Fruit fly (Drosophila melanogaster) whole organism, embryonic: ENCODE measurements around the gene CG7276.
A peak's percentile ranks its signal among the peaks of the same experiment; 100 is the strongest.

Source experiments
- Atf6 ChIP-seq: fragments of 200-800 bp; sonication (Bioruptor generic); IDR thresholded peaks from 2 replicates; pipeline ENCODE4 v1.3.6; 2022; ENCODE audit warnings: missing biosample characterization, missing genetic modification characterization
- CG10543 ChIP-seq: fragments of 200-800 bp; sonication (Bioruptor generic); optimal IDR thresholded peaks from 3 replicates; lab custom pipeline; 2017; ENCODE audit warnings: missing biosample characterization, mild to moderate bottlenecking, missing genetic modification characterization, moderate library complexity
- CG12071 ChIP-seq: fragments of 200-800 bp; sonication (Bioruptor generic); optimal IDR thresholded peaks from 3 replicates; lab custom pipeline; 2018; ENCODE audit warnings: missing biosample characterization, mild to moderate bottlenecking, missing genetic modification characterization
- CG12155 ChIP-seq: fragments of 200-800 bp; sonication (Bioruptor generic); optimal IDR thresholded peaks from 3 replicates; lab custom pipeline; 2016; ENCODE audit warnings: missing biosample characterization, missing genetic modification characterization
- CG13123 ChIP-seq: fragments of 200-800 bp; sonication (Bioruptor generic); optimal IDR thresholded peaks from 2 replicates; lab custom pipeline; 2016; ENCODE audit warnings: missing biosample characterization, missing genetic modification characterization
- CG13287 ChIP-seq: fragments of 200-800 bp; sonication (Bioruptor generic); IDR thresholded peaks from 2 replicates; pipeline ENCODE4 v1.3.6; 2022; ENCODE audit warnings: missing biosample characterization, missing genetic modification characterization; ENCODE audit not compliant: partially characterized antibody
- CG14667 ChIP-seq: fragments of 200-800 bp; sonication (Bioruptor generic); IDR thresholded peaks from 2 replicates; pipeline ENCODE4 v1.3.6; 2022; ENCODE audit warnings: missing biosample characterization, missing genetic modification characterization
- CG15479 ChIP-seq: fragments of 200-800 bp; sonication (Bioruptor generic); optimal IDR thresholded peaks from 3 replicates; lab custom pipeline; 2019; ENCODE audit warnings: missing biosample characterization, mild to moderate bottlenecking, missing genetic modification characterization, moderate library complexity
- CG15696 ChIP-seq: fragments of 200-800 bp; sonication (Bioruptor generic); optimal IDR thresholded peaks from 2 replicates; lab custom pipeline; 2019; ENCODE audit warnings: missing biosample characterization, mild to moderate bottlenecking, missing genetic modification characterization, moderate library complexity
- CG1602 ChIP-seq: fragments of 200-800 bp; sonication (Bioruptor generic); optimal IDR thresholded peaks from 3 replicates; lab custom pipeline; 2016; ENCODE audit warnings: missing biosample characterization, missing genetic modification characterization
- CG17385 ChIP-seq: fragments of 200-800 bp; sonication (Bioruptor generic); optimal IDR thresholded peaks from 3 replicates; lab custom pipeline; 2018; ENCODE audit warnings: missing biosample characterization, mild to moderate bottlenecking, missing genetic modification characterization
- CG18476 ChIP-seq: fragments of 200-800 bp; sonication (Bioruptor generic); optimal IDR thresholded peaks from 2 replicates; lab custom pipeline; 2016; ENCODE audit warnings: missing biosample characterization, mild to moderate bottlenecking, missing genetic modification characterization
- CG2199 ChIP-seq: fragments of 200-800 bp; sonication (Bioruptor generic); IDR thresholded peaks from 3 replicates; pipeline ENCODE4 v1.3.6; 2022; ENCODE audit warnings: missing biosample characterization, missing genetic modification characterization
- CG31365 ChIP-seq: fragments of 200-800 bp; sonication (Bioruptor generic); optimal IDR thresholded peaks from 2 replicates; lab custom pipeline; 2018; ENCODE audit warnings: missing biosample characterization, mild to moderate bottlenecking, missing genetic modification characterization
- CG31441 ChIP-seq: fragments of 200-800 bp; sonication (Bioruptor generic); IDR thresholded peaks from 2 replicates; pipeline ENCODE4 v1.3.6; 2022; ENCODE audit warnings: missing biosample characterization, missing genetic modification characterization
- CG3726 ChIP-seq: fragments of 200-800 bp; sonication (Bioruptor generic); IDR thresholded peaks from 3 replicates; pipeline ENCODE4, ENCODE4 v1.3.6; 2022; ENCODE audit warnings: missing biosample characterization, missing genetic modification characterization
- CG4707 ChIP-seq: fragments of 200-800 bp; sonication (Bioruptor generic); optimal IDR thresholded peaks from 2 replicates; lab custom pipeline; 2018; ENCODE audit warnings: missing biosample characterization, mild to moderate bottlenecking, missing genetic modification characterization, moderate library complexity
- CG7928 ChIP-seq: fragments of 200-800 bp; sonication (Bioruptor generic); optimal IDR thresholded peaks from 2 replicates; lab custom pipeline; 2017; ENCODE audit warnings: missing biosample characterization, mild to moderate bottlenecking, missing genetic modification characterization
- CG8290 ChIP-seq, 3 experiments: fragments of 200-800 bp; sonication (Bioruptor generic); optimal IDR thresholded peaks; 2 replicates each; lab custom pipeline; 2016 to 2019; ENCODE audit warnings: missing biosample characterization in 3 of 3, missing genetic modification characterization in 3 of 3, mild to moderate bottlenecking in 2 of 3, moderate library complexity in 1 of 3
- Chrac-16 ChIP-seq: fragments of 200-800 bp; sonication (Bioruptor generic); optimal IDR thresholded peaks from 3 replicates; lab custom pipeline; 2016; ENCODE audit warnings: missing biosample characterization, missing genetic modification characterization
- Dad ChIP-seq: fragments of 200-800 bp; sonication (Bioruptor generic); optimal IDR thresholded peaks from 3 replicates; lab custom pipeline; 2016; ENCODE audit warnings: missing biosample characterization, missing genetic modification characterization
- Elba2 ChIP-seq: fragments of 200-800 bp; sonication (Bioruptor generic); optimal IDR thresholded peaks from 3 replicates; lab custom pipeline; 2016; ENCODE audit warnings: missing biosample characterization, missing genetic modification characterization
- H2.0 ChIP-seq: fragments of 200-800 bp; sonication (Bioruptor generic); IDR thresholded peaks from 2 replicates; pipeline ENCODE4 v1.3.6; 2022; ENCODE audit warnings: missing biosample characterization, missing genetic modification characterization
- HLH4C ChIP-seq: fragments of 200-800 bp; sonication (Bioruptor generic); IDR thresholded peaks from 3 replicates; pipeline ENCODE4 v1.3.6; 2022; ENCODE audit warnings: missing biosample characterization, missing genetic modification characterization; ENCODE audit not compliant: partially characterized antibody
- HLH54F ChIP-seq: fragments of 200-800 bp; sonication (Bioruptor generic); optimal IDR thresholded peaks from 3 replicates; lab custom pipeline; 2016; ENCODE audit warnings: missing biosample characterization, missing genetic modification characterization
- HmgZ ChIP-seq: fragments of 200-800 bp; sonication (Bioruptor generic); optimal IDR thresholded peaks from 2 replicates; lab custom pipeline; 2018; ENCODE audit warnings: missing biosample characterization, mild to moderate bottlenecking, missing genetic modification characterization
- Hmx ChIP-seq: fragments of 200-800 bp; sonication (Bioruptor generic); optimal IDR thresholded peaks from 2 replicates; lab custom pipeline; 2016; ENCODE audit warnings: missing biosample characterization, missing genetic modification characterization
- Six4 ChIP-seq: fragments of 200-800 bp; sonication (Bioruptor generic); optimal IDR thresholded peaks from 2 replicates; lab custom pipeline; 2016; ENCODE audit warnings: missing biosample characterization, missing genetic modification characterization
- Usf ChIP-seq: fragments of 200-800 bp; sonication (Bioruptor generic); optimal IDR thresholded peaks from 2 replicates; lab custom pipeline; 2017; ENCODE audit warnings: missing genotype, missing biosample characterization, missing genetic modification characterization
- ab ChIP-seq: fragments of 200-800 bp; sonication (Bioruptor generic); optimal IDR thresholded peaks from 2 replicates; lab custom pipeline; 2016; ENCODE audit warnings: missing biosample characterization, missing genetic modification characterization
- az2 ChIP-seq: fragments of 200-800 bp; sonication (Bioruptor generic); optimal IDR thresholded peaks from 3 replicates; lab custom pipeline; 2016; ENCODE audit warnings: missing biosample characterization, missing genetic modification characterization
- bcd ChIP-seq: fragments of 200-800 bp; sonication (Bioruptor generic); optimal IDR thresholded peaks from 2 replicates; lab custom pipeline; 2017; ENCODE audit warnings: missing biosample characterization, mild to moderate bottlenecking, missing genetic modification characterization
- chinmo ChIP-seq: fragments of 200-800 bp; sonication (Bioruptor generic); IDR thresholded peaks from 4 replicates; pipeline ENCODE4 v1.3.6; 2022; ENCODE audit warnings: missing biosample characterization, missing genetic modification characterization; ENCODE audit not compliant: partially characterized antibody
- crp ChIP-seq, 2 experiments: fragments of 200-800 bp; sonication (Bioruptor generic); optimal IDR thresholded peaks; 2 replicates in 1 of 2; 3 replicates in 1 of 2; lab custom pipeline; 2017; ENCODE audit warnings: missing biosample characterization in 2 of 2, missing genetic modification characterization in 2 of 2, mild to moderate bottlenecking in 1 of 2, moderate library complexity in 1 of 2
- ems ChIP-seq: fragments of 200-800 bp; sonication (Bioruptor generic); optimal IDR thresholded peaks from 3 replicates; lab custom pipeline; 2016; ENCODE audit warnings: missing biosample characterization, missing genetic modification characterization
- fd64A ChIP-seq: fragments of 200-800 bp; sonication (Bioruptor generic); optimal IDR thresholded peaks from 3 replicates; lab custom pipeline; 2018; ENCODE audit warnings: missing biosample characterization, mild to moderate bottlenecking, missing genetic modification characterization
- gce ChIP-seq: fragments of 200-800 bp; sonication (Bioruptor generic); IDR thresholded peaks from 3 replicates; pipeline ENCODE4 v1.3.6; 2022; ENCODE audit warnings: missing biosample characterization, missing genetic modification characterization
- gsb ChIP-seq: fragments of 200-800 bp; sonication (Bioruptor generic); IDR thresholded peaks from 2 replicates; pipeline ENCODE4 v1.3.6; 2022; ENCODE audit warnings: missing biosample characterization, missing genetic modification characterization
- ham ChIP-seq: fragments of 200-800 bp; sonication (Bioruptor generic); IDR thresholded peaks from 2 replicates; pipeline ENCODE4 v1.3.6; 2022; ENCODE audit warnings: missing biosample characterization, missing genetic modification characterization
- klu ChIP-seq: fragments of 200-800 bp; sonication (Bioruptor generic); IDR thresholded peaks from 2 replicates; pipeline ENCODE4 v1.3.6; 2022; ENCODE audit warnings: missing biosample characterization, missing genetic modification characterization
- knrl ChIP-seq: fragments of 200-800 bp; sonication (Bioruptor generic); IDR thresholded peaks from 3 replicates; pipeline ENCODE4 v1.3.6; 2022; ENCODE audit warnings: missing biosample characterization, missing genetic modification characterization; ENCODE audit not compliant: partially characterized antibody
- lbe ChIP-seq: fragments of 200-800 bp; sonication (Bioruptor generic); optimal IDR thresholded peaks from 2 replicates; lab custom pipeline; 2016; ENCODE audit warnings: missing biosample characterization, mild to moderate bottlenecking, missing genetic modification characterization
- nom ChIP-seq: fragments of 200-800 bp; sonication (Bioruptor generic); optimal IDR thresholded peaks from 2 replicates; lab custom pipeline; 2017; ENCODE audit warnings: missing biosample characterization, missing genetic modification characterization, mild to moderate bottlenecking, moderate library complexity, missing genetic modification reagents
- pnt ChIP-seq: fragments of 200-800 bp; sonication (Bioruptor generic); optimal IDR thresholded peaks from 3 replicates; lab custom pipeline; 2016; ENCODE audit warnings: missing biosample characterization, missing genetic modification characterization
- pum ChIP-seq: fragments of 200-800 bp; sonication (Bioruptor generic); optimal IDR thresholded peaks from 2 replicates; lab custom pipeline; 2016; ENCODE audit warnings: missing biosample characterization, missing genetic modification characterization
- row ChIP-seq: fragments of 200-800 bp; sonication (Bioruptor generic); IDR thresholded peaks from 3 replicates; pipeline ENCODE4 v1.3.6; 2022; ENCODE audit warnings: missing biosample characterization, missing genetic modification characterization
- salm ChIP-seq: fragments of 200-800 bp; sonication (Bioruptor generic); optimal IDR thresholded peaks from 2 replicates; lab custom pipeline; 2018; ENCODE audit warnings: missing biosample characterization, mild to moderate bottlenecking, missing genetic modification characterization
- sens-2 ChIP-seq: fragments of 200-800 bp; sonication (Bioruptor generic); IDR thresholded peaks from 2 replicates; pipeline ENCODE4 v1.3.6; 2022; ENCODE audit warnings: missing biosample characterization, missing genetic modification characterization
- sima ChIP-seq: fragments of 200-800 bp; sonication (Bioruptor generic); optimal IDR thresholded peaks from 2 replicates; lab custom pipeline; 2016; ENCODE audit warnings: missing biosample characterization, missing genetic modification characterization
- tgo ChIP-seq: fragments of 200-800 bp; sonication (Bioruptor generic); IDR thresholded peaks from 3 replicates; pipeline ENCODE4 v1.3.6; 2022; ENCODE audit warnings: missing biosample characterization, missing genetic modification characterization
- trem ChIP-seq: fragments of 200-800 bp; optimal IDR thresholded peaks from 3 replicates; lab custom pipeline; 2019; ENCODE audit warnings: missing biosample characterization, mild to moderate bottlenecking, missing genetic modification characterization, moderate library complexity
- yki ChIP-seq: fragments of >200 bp; optimal IDR thresholded peaks from 3 replicates; lab custom pipeline; 2018

The CG7276 gene

DNA sequence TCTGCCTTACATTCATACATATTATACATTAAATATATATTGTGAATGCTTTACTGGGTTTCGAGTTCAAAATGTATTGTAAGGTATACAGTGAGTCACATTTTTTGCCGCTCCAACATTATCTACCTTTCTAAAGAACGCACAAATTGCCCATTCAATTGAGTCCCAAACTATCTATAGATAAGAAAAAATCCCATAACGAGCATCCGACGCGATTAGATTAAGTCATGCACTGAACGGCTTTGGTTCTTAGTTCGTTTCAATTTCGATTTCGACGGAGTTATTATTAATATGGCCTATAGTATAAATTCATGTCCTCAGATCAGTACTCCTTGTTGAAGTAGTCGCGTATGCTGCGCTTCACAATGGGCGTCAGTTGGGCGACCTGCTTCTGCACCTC, 19.5 kb downstream of the CG7276 start (continued):
- TF ChIP-seq CG4707 (GFP tag; lab: Kevin White, UChicago) (no peak), Usf (no peak), ab (GFP tag; lab: Kevin White, UChicago) (no peak), HLH4C (no peak), gsb (no peak), trem (no peak), H2.0 (GFP tag; lab: Robert Waterston, UW) (0 out of 2 replicates have a peak, but pooled peaks have one; percentile 18), Hmx (GFP tag; lab: Kevin White, UChicago) (no peak), CG1602 (no peak), CG13287 (GFP tag; lab: Robert Waterston, UW) (no peak), CG31441 (GFP tag; lab: Robert Waterston, UW) (no peak), CG12155 (GFP tag; lab: Kevin White, UChicago) (no peak), CG8290 (GFP tag; optimal IDR thresholded peaks at IDR 0.05; lab: Kevin White, UChicago) (no peak), CG8290 (tag; optimal IDR thresholded peaks at IDR 0.05; lab: Kevin White, UChicago) (peak in 1 of 2 experiments; percentile 25), klu (GFP tag; lab: Robert Waterston, UW) (no peak), az2 (GFP tag; lab: Kevin White, UChicago) (no peak), ems (no peak), Chrac-16 (GFP tag; lab: Kevin White, UChicago) (no peak), fd64A (GFP tag; lab: Kevin White, UChicago) (no peak), CG2199 (peak; percentile 84; the same call in 2 of the 3 replicates), sima (no peak), HmgZ (tag; lab: Kevin White, UChicago) (no peak), sens-2 (GFP tag; lab: Robert Waterston, UW) (no peak), CG13123 (GFP tag; lab: Kevin White, UChicago) (no peak), CG31365 (tag; lab: Kevin White, UChicago) (no peak), ham (GFP tag; lab: Robert Waterston, UW) (no peak), tgo (no peak), HLH54F (no peak), Dad (GFP tag; lab: Kevin White, UChicago) (no peak), knrl (GFP tag; lab: Robert Waterston, UW) (no peak), CG10543 (GFP tag; lab: Kevin White, UChicago) (no peak), bcd (GFP tag; lab: Kevin White, UChicago) (no peak), row (GFP tag; lab: Robert Waterston, UW) (peak; percentile 39; the same call in 2 of the 3 replicates), CG14667 (GFP tag; lab: Robert Waterston, UW) (no peak), CG12071 (GFP tag; lab: Kevin White, UChicago) (no peak), nom (GFP tag; lab: Kevin White, UChicago) (no peak), salm (no peak), pnt (GFP tag; lab: Kevin White, UChicago) (no peak), CG18476 (GFP tag; lab: Kevin White, UChicago) (no peak), Elba2 (GFP tag; lab: Kevin White, UChicago) (no peak), CG15696 (tag; lab: Kevin White, UChicago) (peak; percentile 12), CG15479 (no peak), CG3726 (GFP tag; lab: Robert Waterston, UW) (no peak), CG17385 (GFP tag; lab: Kevin White, UChicago) (no peak), pum (GFP tag; lab: Kevin White, UChicago) (no peak), Atf6 (GFP tag; lab: Robert Waterston, UW) (no peak), yki (no peak), lbe (no peak), crp (GFP tag; optimal IDR thresholded peaks at IDR 0.05; lab: Kevin White, UChicago) (no peak), CG7928 (GFP tag; lab: Kevin White, UChicago) (no peak), Six4 (GFP tag; lab: Kevin White, UChicago) (no peak), chinmo (GFP tag; lab: Robert Waterston, UW) (no peak), gce (GFP tag; lab: Robert Waterston, UW) (no peak)
